Fruit fly (Drosophila melanogaster) whole organism, pupa: ENCODE measurements around the gene CG5984.

ENCODE experiments used
- CG12605 ChIP-seq: fragments of 200-800 bp; sonication (Bioruptor generic); IDR thresholded peaks from 2 replicates; pipeline ENCODE4 v1.3.6; 2022; ENCODE audit warnings: missing biosample characterization, missing genetic modification characterization
- CG17806 ChIP-seq: fragments of 200-800 bp; sonication (Bioruptor generic); optimal IDR thresholded peaks from 2 replicates; lab custom pipeline; 2018; ENCODE audit warnings: missing biosample characterization, mild to moderate bottlenecking, missing genetic modification characterization, moderate library complexity
- CG32121 ChIP-seq: fragments of 200-800 bp; sonication (Bioruptor generic); IDR thresholded peaks from 2 replicates; pipeline ENCODE4 v1.3.6; 2022; ENCODE audit warnings: missing biosample characterization, missing genetic modification characterization
- CG4496 ChIP-seq: fragments of 200-800 bp; sonication (Bioruptor generic); IDR thresholded peaks from 3 replicates; pipeline ENCODE4 v1.3.6; 2022; ENCODE audit warnings: missing biosample characterization, missing genetic modification characterization
- CG8159 ChIP-seq: fragments of 200-800 bp; sonication (Bioruptor generic); optimal IDR thresholded peaks from 3 replicates; lab custom pipeline; 2018; ENCODE audit warnings: missing biosample characterization, mild to moderate bottlenecking, missing genetic modification characterization, moderate library complexity
- EcR ChIP-seq: fragments of 200-800 bp; sonication (Bioruptor generic); optimal IDR thresholded peaks from 3 replicates; lab custom pipeline; 2019; ENCODE audit warnings: missing biosample characterization, missing genetic modification characterization, mild to moderate bottlenecking, moderate library complexity, missing genetic modification reagents
- Pif1B ChIP-seq: fragments of 200-800 bp; sonication (Bioruptor generic); optimal IDR thresholded peaks from 3 replicates; lab custom pipeline; 2016; ENCODE audit warnings: missing biosample characterization, missing genetic modification characterization
- Snoo ChIP-seq: fragments of 200-800 bp; sonication (Bioruptor generic); optimal IDR thresholded peaks from 3 replicates; lab custom pipeline; 2017; ENCODE audit warnings: missing biosample characterization, mild to moderate bottlenecking, missing genetic modification characterization, inconsistent platforms
- rn ChIP-seq: fragments of 200-800 bp; sonication (Bioruptor generic); IDR thresholded peaks from 2 replicates; pipeline ENCODE4 v1.3.6; 2022; ENCODE audit warnings: missing biosample characterization, missing genetic modification characterization

- TF ChIP-seq CG8159 (tag; lab: Kevin White, UChicago) = no peak
- TF ChIP-seq CG32121 = no peak
- TF ChIP-seq Snoo (tag; lab: Kevin White, UChicago) = no peak
- TF ChIP-seq EcR (GFP tag; lab: Kevin White, UChicago) = no peak
- no peak for TF ChIP-seq CG17806 (tag; lab: Kevin White, UChicago)
- TF ChIP-seq CG4496 (GFP tag; lab: Robert Waterston, UW) = no peak
- no peak for TF ChIP-seq CG12605 (GFP tag; lab: Robert Waterston, UW)
- TF ChIP-seq rn (GFP tag; lab: Robert Waterston, UW) = no peak
- TF ChIP-seq Pif1B (GFP tag; lab: Kevin White, UChicago) = no peak
Measured at dm6 chr3R:27208724-27209343, 39.0 kb downstream of the CG5984 start.
